Worm (Caenorhabditis elegans) whole organism, mixed stage, embryonic: ENCODE results near the gene ZK430.5.

Experiments used
- M03D4.4 ChIP-seq: sonication (generic microtip); optimal IDR thresholded peaks from 2 replicates; lab custom pipeline; 2017; ENCODE audit warnings: mild to moderate bottlenecking, missing genetic modification characterization, missing compliant biosample characterization
- bed-3 ChIP-seq: fragments of 200-800 bp; sonication (Bioruptor generic); optimal IDR thresholded peaks from 3 replicates; lab custom pipeline; 2018; ENCODE audit warnings: mild to moderate bottlenecking, missing genetic modification characterization, moderate library complexity, missing compliant biosample characterization
- ceh-39 ChIP-seq: fragments of 150-350 bp; optimal IDR thresholded peaks from 2 replicates; lab custom pipeline; 2014; ENCODE audit warnings: missing biosample characterization, missing genetic modification characterization
- ceh-43 ChIP-seq: fragments of 200-800 bp; sonication (Bioruptor generic); optimal IDR thresholded peaks from 2 replicates; lab custom pipeline; 2018; ENCODE audit warnings: mild to moderate bottlenecking, missing genetic modification characterization, moderate library complexity, missing compliant biosample characterization
- ceh-83 ChIP-seq: fragments of 200-800 bp; sonication (Bioruptor generic); optimal IDR thresholded peaks from 2 replicates; lab custom pipeline; 2018; ENCODE audit warnings: mild to moderate bottlenecking, missing genetic modification characterization, missing compliant biosample characterization
- ces-1 ChIP-seq: fragments of 150-350 bp; optimal IDR thresholded peaks from 2 replicates; lab custom pipeline; 2014; ENCODE audit warnings: missing biosample characterization, missing genetic modification reagents, missing genetic modification characterization
- cnd-1 ChIP-seq: fragments of 200-800 bp; sonication (Bioruptor generic); optimal IDR thresholded peaks from 2 replicates; lab custom pipeline; 2018; ENCODE audit warnings: mild to moderate bottlenecking, missing genetic modification characterization, missing compliant biosample characterization
- drap-1 ChIP-seq: fragments of 200-800 bp; sonication (Bioruptor generic); optimal IDR thresholded peaks from 3 replicates; lab custom pipeline; 2018; ENCODE audit warnings: mild to moderate bottlenecking, missing genetic modification characterization, missing compliant biosample characterization
- elt-3 ChIP-seq: fragments of 150-350 bp; optimal IDR thresholded peaks from 2 replicates; lab custom pipeline; 2014; ENCODE audit warnings: missing biosample characterization, missing genetic modification characterization
- flh-1 ChIP-seq: fragments of 200-800 bp; sonication (Bioruptor generic); optimal IDR thresholded peaks from 2 replicates; lab custom pipeline; 2018; ENCODE audit warnings: mild to moderate bottlenecking, missing genetic modification characterization, moderate library complexity, missing compliant biosample characterization
- ham-2 ChIP-seq: fragments of 200-800 bp; sonication (Bioruptor generic); optimal IDR thresholded peaks from 2 replicates; lab custom pipeline; 2018; ENCODE audit warnings: mild to moderate bottlenecking, missing genetic modification characterization, missing compliant biosample characterization
- hlh-1 ChIP-seq: fragments of 150-350 bp; optimal IDR thresholded peaks from 2 replicates; lab custom pipeline; 2014; ENCODE audit warnings: missing biosample characterization, missing genetic modification reagents, missing genetic modification characterization
- lin-13 ChIP-seq: fragments of 150-350 bp; optimal IDR thresholded peaks from 2 replicates; lab custom pipeline; 2014; ENCODE audit warnings: missing biosample characterization, missing genetic modification characterization
- lsy-2 ChIP-seq: fragments of 150-350 bp; optimal IDR thresholded peaks from 2 replicates; lab custom pipeline; 2014; ENCODE audit warnings: missing biosample characterization, missing genetic modification characterization
- mab-5 ChIP-seq: fragments of 150-350 bp; optimal IDR thresholded peaks from 2 replicates; lab custom pipeline; 2014; ENCODE audit warnings: missing biosample characterization, missing genetic modification characterization
- mep-1 ChIP-seq: fragments of 150-350 bp; optimal IDR thresholded peaks from 2 replicates; lab custom pipeline; 2017; ENCODE audit warnings: missing biosample characterization, missing genetic modification reagents, missing genetic modification characterization, inconsistent platforms
- nhr-12 ChIP-seq: fragments of 150-350 bp; optimal IDR thresholded peaks from 2 replicates; lab custom pipeline; 2014; ENCODE audit warnings: missing biosample characterization, missing genetic modification characterization
- nhr-237 ChIP-seq: fragments of 150-350 bp; optimal IDR thresholded peaks from 2 replicates; lab custom pipeline; 2014; ENCODE audit warnings: missing biosample characterization, missing genetic modification characterization
- nhr-76 ChIP-seq: sonication (generic microtip); optimal IDR thresholded peaks from 2 replicates; lab custom pipeline; 2017; ENCODE audit warnings: missing biosample characterization, missing genetic modification characterization
- pha-4 ChIP-seq: fragments of 150-350 bp; optimal IDR thresholded peaks from 2 replicates; lab custom pipeline; 2018; ENCODE audit warnings: missing biosample characterization, missing genetic modification reagents, missing genetic modification characterization
- sem-2 ChIP-seq: fragments of 200-800 bp; sonication (Bioruptor generic); optimal IDR thresholded peaks from 2 replicates; lab custom pipeline; 2018; ENCODE audit warnings: mild to moderate bottlenecking, missing genetic modification characterization, missing compliant biosample characterization
- snpc-4 ChIP-seq: fragments of 150-350 bp; optimal IDR thresholded peaks from 2 replicates; lab custom pipeline; 2014; ENCODE audit warnings: missing biosample characterization, missing genetic modification characterization
- sptf-1 ChIP-seq: sonication (generic microtip); optimal IDR thresholded peaks from 2 replicates; lab custom pipeline; 2017; ENCODE audit warnings: mild to moderate bottlenecking, missing genetic modification characterization, moderate library complexity, missing compliant biosample characterization
- tbx-8 ChIP-seq: fragments of 200-800 bp; sonication (Bioruptor generic); optimal IDR thresholded peaks from 2 replicates; lab custom pipeline; 2018; ENCODE audit warnings: mild to moderate bottlenecking, missing genetic modification characterization, moderate library complexity, missing compliant biosample characterization
- unc-120 ChIP-seq: sonication (generic microtip); optimal IDR thresholded peaks from 2 replicates; lab custom pipeline; 2017; ENCODE audit warnings: missing genetic modification characterization, missing compliant biosample characterization; ENCODE audit not compliant: poor library complexity, severe bottlenecking
- unc-39 ChIP-seq: fragments of 150-350 bp; optimal IDR thresholded peaks from 2 replicates; lab custom pipeline; 2014; ENCODE audit warnings: missing biosample characterization, missing genetic modification characterization
- unc-62 ChIP-seq: fragments of 150-350 bp; optimal IDR thresholded peaks from 2 replicates; lab custom pipeline; 2014; ENCODE audit warnings: missing biosample characterization, missing genetic modification reagents, missing genetic modification characterization
- ztf-11 ChIP-seq: fragments of 150-350 bp; optimal IDR thresholded peaks from 2 replicates; lab custom pipeline; 2014; ENCODE audit warnings: missing biosample characterization, missing genetic modification characterization

Gene ZK430.5

ce11 chrII:4417333-4417732 lies 11.9 kb downstream of the ZK430.5 start, which contains the start of gene sod-5:
Gene sod-5 (plus strand): TSS chrII:4417633.
- TF ChIP-seq mep-1 (tag; lab: Kevin White, UChicago) (no peak), drap-1 (GFP tag; lab: Kevin White, UChicago) (no peak), nhr-76 (tag; lab: Kevin White, UChicago) (no peak), unc-120 (tag; lab: Kevin White, UChicago) (no peak), cnd-1 (tag; lab: Kevin White, UChicago) (no peak), bed-3 (GFP tag; lab: Kevin White, UChicago) (no peak), ztf-11 (tag; lab: Kevin White, UChicago) (no peak), ceh-39 (tag; lab: Kevin White, UChicago) (no peak), tbx-8 (no peak), ceh-83 (GFP tag; lab: Kevin White, UChicago) (no peak), nhr-237 (no peak), sptf-1 (tag; lab: Kevin White, UChicago) (no peak)

ce11 chrII:4419956-4420355 lies 14.5 kb downstream of the ZK430.5 start, which contains the start of gene bpnt-1:
Gene bpnt-1 (plus strand): TSS chrII:4420256.
- TF ChIP-seq tbx-8: no peak
- TF ChIP-seq unc-62: no peak
- TF ChIP-seq lin-13 (tag; lab: Kevin White, UChicago): no peak
- TF ChIP-seq, all 35 proteins: peak for 0

ce11 chrII:4424807-4425206 lies 19.3 kb downstream of the ZK430.5 start, which contains the start of the genes dcaf-13 and toe-1:
Gene dcaf-13 (minus strand): TSS chrII:4424902.
Gene toe-1 (plus strand): TSS chrII:4425167.
- TF ChIP-seq lin-13 (tag; lab: Kevin White, UChicago) (no peak), ces-1 (peak; percentile 54)
- TF ChIP-seq, all 35 proteins: peak for 1

- TF ChIP-seq flh-1 (GFP tag; lab: Kevin White, UChicago) (no peak), lin-13 (tag; lab: Kevin White, UChicago) (no peak), unc-39 (tag; lab: Kevin White, UChicago) (no peak), ceh-83 (GFP tag; lab: Kevin White, UChicago) (no peak), ceh-39 (tag; lab: Kevin White, UChicago) (no peak), ceh-43 (no peak), bed-3 (GFP tag; lab: Kevin White, UChicago) (no peak), pha-4 (tag; lab: Kevin White, UChicago) (no peak), snpc-4 (tag; lab: Kevin White, UChicago) (no peak), nhr-12 (tag; lab: Kevin White, UChicago) (no peak), lsy-2 (tag; lab: Kevin White, UChicago) (no peak), nhr-76 (tag; lab: Kevin White, UChicago) (no peak), unc-120 (tag; lab: Kevin White, UChicago) (no peak), hlh-1 (tag; lab: Kevin White, UChicago) (no peak), drap-1 (GFP tag; lab: Kevin White, UChicago) (no peak), M03D4.4 (tag; lab: Kevin White, UChicago) (no peak), unc-62 (no peak), nhr-237 (no peak), cnd-1 (tag; lab: Kevin White, UChicago) (no peak)
Measured at ce11 chrII:4428121-4428520, 22.7 kb downstream of the ZK430.5 start.

ce11 chrII:4433146-4433545 lies 27.7 kb downstream of the ZK430.5 start, which contains the start of gene nhr-109:
Gene nhr-109 (plus strand): TSS chrII:4433367.
- TF ChIP-seq flh-1 (GFP tag; lab: Kevin White, UChicago) (no peak), snpc-4 (tag; lab: Kevin White, UChicago) (no peak), pha-4 (tag; lab: Kevin White, UChicago) (no peak), unc-62 (no peak), sptf-1 (tag; lab: Kevin White, UChicago) (no peak), unc-120 (tag; lab: Kevin White, UChicago) (no peak), ham-2 (GFP tag; lab: Kevin White, UChicago) (no peak), ceh-83 (GFP tag; lab: Kevin White, UChicago) (no peak), elt-3 (no peak), sem-2 (GFP tag; lab: Kevin White, UChicago) (no peak), hlh-1 (tag; lab: Kevin White, UChicago) (no peak), mab-5 (tag; lab: Kevin White, UChicago) (no peak), ceh-39 (tag; lab: Kevin White, UChicago) (no peak), ztf-11 (tag; lab: Kevin White, UChicago) (no peak)
